Fruit fly (Drosophila melanogaster) whole organism: ENCODE results near the gene CG17202.

Experiments used
- CG8478 ChIP-seq: fragments of >200 bp; optimal IDR thresholded peaks from 2 replicates; lab custom pipeline; 2018; ENCODE audit warnings: inconsistent platforms
- Dll ChIP-seq: fragments of >200 bp; optimal IDR thresholded peaks from 2 replicates; lab custom pipeline; 2017
- EcR ChIP-seq, 2 experiments: fragments of >200 bp; optimal IDR thresholded peaks; 2 replicates each; lab custom pipeline; 2017; ENCODE audit warnings: missing biosample characterization in 2 of 2, missing genetic modification characterization in 2 of 2, missing genetic modification reagents in 2 of 2
- pan ChIP-seq: fragments of >200 bp; optimal IDR thresholded peaks from 2 replicates; lab custom pipeline; 2017
- psq ChIP-seq: fragments of >200 bp; optimal IDR thresholded peaks from 2 replicates; lab custom pipeline; 2017
- usp ChIP-seq: fragments of >200 bp; optimal IDR thresholded peaks from 2 replicates; lab custom pipeline; 2017; ENCODE audit warnings: missing biosample characterization, missing genetic modification characterization, mixed read lengths

- TF ChIP-seq EcR (GFP tag; optimal IDR thresholded peaks at IDR 0.05; lab: Kevin White, UChicago): no peak
- TF ChIP-seq pan (lab: Kevin White, UChicago): no peak
- no peak for TF ChIP-seq CG8478
- no peak for TF ChIP-seq Dll (lab: Kevin White, UChicago)
- no peak for TF ChIP-seq psq (lab: Kevin White, UChicago)
- TF ChIP-seq usp (GFP tag; lab: Kevin White, UChicago): no peak
Observed at dm6 chr3R:12448889-12449314, 26.3 kb downstream of the CG17202 start, which contains the start of gene CG18549.
